Fruit fly (Drosophila melanogaster): ENCODE results near the gene CG45492.
"Not testable (repeated sequence)": the region's sequence is repeated elsewhere in the genome, so short reads cannot be mapped to it uniquely, and the experiment has no call there.

Gene CG45492

DNA sequence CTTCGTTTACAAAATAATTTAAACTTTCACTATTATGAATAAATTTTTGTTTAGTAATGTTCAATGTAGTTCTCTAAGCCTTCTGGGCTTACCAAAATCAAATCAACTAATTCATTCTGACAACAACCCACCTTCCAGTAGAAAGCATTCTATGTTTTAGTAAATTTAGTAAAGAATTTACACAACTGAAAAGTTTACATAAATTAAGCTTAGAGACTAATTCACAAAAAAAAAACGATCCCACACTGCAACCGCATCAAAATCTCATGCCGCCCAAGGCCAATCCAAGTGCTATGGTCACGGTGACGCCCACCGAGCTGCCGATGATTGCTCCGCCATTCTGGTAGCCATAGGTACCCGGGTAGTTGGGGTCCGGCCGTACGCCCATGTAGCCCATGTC, at the start of gene CG45492:
Gene CG45492, minus strand, starts transcription at position 101 of the 400 bp plus-strand sequence.
- not testable (repeated sequence) for TF ChIP-seq CG17801 (GFP tag; optimal IDR thresholded peaks at IDR 0.05; ENCODE audit: partially characterized antibody)

DNA sequence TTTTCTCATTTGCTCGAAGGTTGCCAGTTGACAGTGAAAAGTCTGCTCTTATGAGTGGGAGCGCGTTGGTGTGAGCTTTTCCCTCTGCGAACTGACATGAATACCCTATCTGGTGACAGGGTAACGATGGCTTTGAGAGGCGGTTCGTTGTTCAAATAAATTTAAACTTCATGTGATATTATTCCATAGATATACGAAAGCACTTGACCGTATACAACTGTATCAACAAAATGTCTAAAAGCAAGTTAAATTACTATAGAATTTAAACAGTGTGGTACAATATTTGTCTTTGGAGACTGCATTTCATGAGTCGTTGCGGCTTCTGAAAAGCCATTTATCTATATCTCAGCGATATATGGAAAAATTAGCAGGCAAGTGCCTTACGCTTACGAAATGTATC, 20.3 kb upstream of the CG45492 start:
- TF ChIP-seq CG17801 (GFP tag; optimal IDR thresholded peaks at IDR 0.05; ENCODE audit: partially characterized antibody), result no peak

DNA sequence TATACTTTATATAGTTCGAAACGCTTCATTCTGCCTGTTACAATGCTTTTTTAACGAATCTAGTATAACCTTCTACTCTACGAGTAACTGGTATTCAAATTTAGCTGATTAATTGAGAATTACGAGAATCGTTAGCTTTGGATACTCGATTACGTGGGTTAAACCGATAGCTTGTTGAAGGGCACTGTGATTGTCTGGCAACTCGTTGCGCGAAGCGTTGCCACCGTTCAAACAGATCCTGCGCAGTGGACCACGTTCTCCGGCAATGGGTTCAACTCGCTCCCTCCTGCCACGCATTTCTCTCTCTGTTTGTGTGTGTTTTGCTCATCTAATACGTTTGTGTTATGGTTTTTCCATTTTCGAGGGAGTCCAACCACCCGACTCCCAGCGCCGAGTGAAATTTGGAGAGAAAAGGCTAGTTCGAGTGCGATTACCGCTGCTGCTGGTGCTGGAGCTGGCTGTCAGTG, 17.0 kb upstream of the CG45492 start, which contains the start of gene Nep3:
Gene Nep3, plus strand, starts transcription at position 417 of the 467 bp plus-strand sequence.
- no peak for TF ChIP-seq CG17801 (GFP tag; optimal IDR thresholded peaks at IDR 0.05; ENCODE audit: partially characterized antibody)

DNA sequence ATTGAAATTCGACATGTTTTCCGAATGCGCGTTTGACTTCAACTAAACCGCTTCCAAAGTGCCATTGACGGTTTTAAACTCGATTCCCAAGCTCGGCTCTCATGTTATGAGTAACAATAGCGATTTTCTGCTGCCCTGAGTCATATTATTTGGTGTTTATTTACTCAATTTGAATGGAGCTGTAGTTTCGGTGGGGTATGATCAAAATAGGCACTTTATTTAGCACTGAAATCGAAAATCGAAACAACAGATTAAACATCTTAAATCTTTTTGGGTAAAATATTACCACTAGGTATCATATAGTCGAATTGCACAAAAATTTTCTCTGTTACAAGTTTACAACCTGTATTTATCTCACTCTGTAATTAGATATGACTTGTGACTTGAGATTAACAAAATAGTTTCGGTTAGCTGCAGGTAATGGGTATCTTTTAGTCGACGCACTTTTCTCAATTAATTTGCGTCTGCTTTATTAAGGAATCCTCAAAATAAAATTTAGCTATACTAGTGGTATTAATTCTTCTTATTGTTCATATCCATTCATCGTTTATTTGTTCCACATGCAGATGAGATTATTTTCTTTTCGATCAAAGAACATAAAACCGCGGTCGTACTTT, 15.5 kb upstream of the CG45492 start, which contains the start of gene CG12655:
Gene CG12655, minus strand, starts transcription at position 51 of the 617 bp plus-strand sequence.
- no peak for TF ChIP-seq CG17801 (GFP tag; optimal IDR thresholded peaks at IDR 0.05; ENCODE audit: partially characterized antibody)

DNA sequence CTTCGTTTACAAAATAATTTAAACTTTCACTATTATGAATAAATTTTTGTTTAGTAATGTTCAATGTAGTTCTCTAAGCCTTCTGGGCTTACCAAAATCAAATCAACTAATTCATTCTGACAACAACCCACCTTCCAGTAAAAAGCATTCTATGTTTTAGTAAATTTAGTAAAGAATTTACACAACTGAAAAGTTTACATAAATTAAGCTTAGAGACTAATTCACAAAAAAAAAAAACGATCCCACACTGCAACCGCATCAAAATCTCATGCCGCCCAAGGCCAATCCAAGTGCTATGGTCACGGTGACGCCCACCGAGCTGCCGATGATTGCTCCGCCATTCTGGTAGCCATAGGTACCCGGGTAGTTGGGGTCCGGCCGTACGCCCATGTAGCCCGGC, 14.3 kb upstream of the CG45492 start, which contains the start of gene CG43784:
Gene CG43784, minus strand, starts transcription at position 101 of the 400 bp plus-strand sequence.
- TF ChIP-seq CG17801 (GFP tag; optimal IDR thresholded peaks at IDR 0.05; ENCODE audit: partially characterized antibody), result not testable (repeated sequence)

DNA sequence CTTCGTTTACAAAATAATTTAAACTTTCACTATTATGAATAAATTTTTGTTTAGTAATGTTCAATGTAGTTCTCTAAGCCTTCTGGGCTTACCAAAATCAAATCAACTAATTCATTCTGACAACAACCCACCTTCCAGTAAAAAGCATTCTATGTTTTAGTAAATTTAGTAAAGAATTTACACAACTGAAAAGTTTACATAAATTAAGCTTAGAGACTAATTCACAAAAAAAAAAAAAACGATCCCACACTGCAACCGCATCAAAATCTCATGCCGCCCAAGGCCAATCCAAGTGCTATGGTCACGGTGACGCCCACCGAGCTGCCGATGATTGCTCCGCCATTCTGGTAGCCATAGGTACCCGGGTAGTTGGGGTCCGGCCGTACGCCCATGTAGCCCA, 9.6 kb upstream of the CG45492 start, which contains the start of gene CG45494:
Gene CG45494, minus strand, starts transcription at position 101 of the 400 bp plus-strand sequence.
- not testable (repeated sequence) for TF ChIP-seq CG17801 (GFP tag; optimal IDR thresholded peaks at IDR 0.05; ENCODE audit: partially characterized antibody)

DNA sequence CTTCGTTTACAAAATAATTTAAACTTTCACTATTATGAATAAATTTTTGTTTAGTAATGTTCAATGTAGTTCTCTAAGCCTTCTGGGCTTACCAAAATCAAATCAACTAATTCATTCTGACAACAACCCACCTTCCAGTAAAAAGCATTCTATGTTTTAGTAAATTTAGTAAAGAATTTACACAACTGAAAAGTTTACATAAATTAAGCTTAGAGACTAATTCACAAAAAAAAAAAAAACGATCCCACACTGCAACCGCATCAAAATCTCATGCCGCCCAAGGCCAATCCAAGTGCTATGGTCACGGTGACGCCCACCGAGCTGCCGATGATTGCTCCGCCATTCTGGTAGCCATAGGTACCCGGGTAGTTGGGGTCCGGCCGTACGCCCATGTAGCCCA, 4.8 kb upstream of the CG45492 start, which contains the start of gene CG45493:
Gene CG45493, minus strand, starts transcription at position 101 of the 400 bp plus-strand sequence.
- not testable (repeated sequence) for TF ChIP-seq CG17801 (GFP tag; optimal IDR thresholded peaks at IDR 0.05; ENCODE audit: partially characterized antibody)

DNA sequence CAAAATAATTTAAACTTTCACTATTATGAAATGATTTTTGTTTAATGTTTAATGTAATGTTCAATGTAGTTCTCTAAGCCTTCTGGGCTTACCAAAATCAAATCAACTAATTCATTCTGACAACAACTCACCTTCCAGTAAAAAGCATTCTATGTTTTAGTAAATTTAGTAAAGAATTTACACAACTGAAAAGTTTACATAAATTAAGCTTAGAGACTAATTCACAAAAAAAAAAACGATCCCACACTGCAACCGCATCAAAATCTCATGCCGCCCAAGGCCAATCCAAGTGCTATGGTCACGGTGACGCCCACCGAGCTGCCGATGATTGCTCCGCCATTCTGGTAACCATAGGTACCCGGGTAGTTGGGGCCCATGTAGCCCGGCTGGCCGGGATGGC, 5.1 kb downstream of the CG45492 start, which contains the start of gene CG45491:
Gene CG45491, minus strand, starts transcription at position 101 of the 400 bp plus-strand sequence.
- not testable (repeated sequence) for TF ChIP-seq CG17801 (GFP tag; optimal IDR thresholded peaks at IDR 0.05; ENCODE audit: partially characterized antibody)

DNA sequence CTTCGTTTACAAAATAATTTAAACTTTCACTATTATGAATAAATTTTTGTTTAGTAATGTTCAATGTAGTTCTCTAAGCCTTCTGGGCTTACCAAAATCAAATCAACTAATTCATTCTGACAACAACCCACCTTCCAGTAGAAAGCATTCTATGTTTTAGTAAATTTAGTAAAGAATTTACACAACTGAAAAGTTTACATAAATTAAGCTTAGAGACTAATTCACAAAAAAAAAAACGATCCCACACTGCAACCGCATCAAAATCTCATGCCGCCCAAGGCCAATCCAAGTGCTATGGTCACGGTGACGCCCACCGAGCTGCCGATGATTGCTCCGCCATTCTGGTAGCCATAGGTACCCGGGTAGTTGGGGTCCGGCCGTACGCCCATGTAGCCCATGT, 9.8 kb downstream of the CG45492 start, which contains the start of gene CG45490:
Gene CG45490, minus strand, starts transcription at position 101 of the 400 bp plus-strand sequence.
- TF ChIP-seq CG17801 (GFP tag; optimal IDR thresholded peaks at IDR 0.05; ENCODE audit: partially characterized antibody), result not testable (repeated sequence)

DNA sequence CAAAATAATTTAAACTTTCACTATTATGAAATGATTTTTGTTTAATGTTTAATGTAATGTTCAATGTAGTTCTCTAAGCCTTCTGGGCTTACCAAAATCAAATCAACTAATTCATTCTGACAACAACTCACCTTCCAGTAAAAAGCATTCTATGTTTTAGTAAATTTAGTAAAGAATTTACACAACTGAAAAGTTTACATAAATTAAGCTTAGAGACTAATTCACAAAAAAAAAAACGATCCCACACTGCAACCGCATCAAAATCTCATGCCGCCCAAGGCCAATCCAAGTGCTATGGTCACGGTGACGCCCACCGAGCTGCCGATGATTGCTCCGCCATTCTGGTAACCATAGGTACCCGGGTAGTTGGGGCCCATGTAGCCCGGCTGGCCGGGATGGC, 14.9 kb downstream of the CG45492 start, which contains the start of gene CG45489:
Gene CG45489, minus strand, starts transcription at position 101 of the 400 bp plus-strand sequence.
- not testable (repeated sequence) for TF ChIP-seq CG17801 (GFP tag; optimal IDR thresholded peaks at IDR 0.05; ENCODE audit: partially characterized antibody)

DNA sequence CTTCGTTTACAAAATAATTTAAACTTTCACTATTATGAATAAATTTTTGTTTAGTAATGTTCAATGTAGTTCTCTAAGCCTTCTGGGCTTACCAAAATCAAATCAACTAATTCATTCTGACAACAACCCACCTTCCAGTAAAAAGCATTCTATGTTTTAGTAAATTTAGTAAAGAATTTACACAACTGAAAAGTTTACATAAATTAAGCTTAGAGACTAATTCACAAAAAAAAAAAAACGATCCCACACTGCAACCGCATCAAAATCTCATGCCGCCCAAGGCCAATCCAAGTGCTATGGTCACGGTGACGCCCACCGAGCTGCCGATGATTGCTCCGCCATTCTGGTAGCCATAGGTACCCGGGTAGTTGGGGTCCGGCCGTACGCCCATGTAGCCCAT, 23.6 kb downstream of the CG45492 start, which contains the start of gene CG45488:
Gene CG45488, minus strand, starts transcription at position 101 of the 400 bp plus-strand sequence.
- not testable (repeated sequence) for TF ChIP-seq CG17801 (GFP tag; optimal IDR thresholded peaks at IDR 0.05; ENCODE audit: partially characterized antibody)

DNA sequence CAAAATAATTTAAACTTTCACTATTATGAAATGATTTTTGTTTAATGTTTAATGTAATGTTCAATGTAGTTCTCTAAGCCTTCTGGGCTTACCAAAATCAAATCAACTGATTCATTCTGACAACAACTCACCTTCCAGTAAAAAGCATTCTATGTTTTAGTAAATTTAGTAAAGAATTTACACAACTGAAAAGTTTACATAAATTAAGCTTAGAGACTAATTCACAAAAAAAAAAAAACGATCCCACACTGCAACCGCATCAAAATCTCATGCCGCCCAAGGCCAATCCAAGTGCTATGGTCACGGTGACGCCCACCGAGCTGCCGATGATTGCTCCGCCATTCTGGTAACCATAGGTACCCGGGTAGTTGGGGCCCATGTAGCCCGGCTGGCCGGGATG, 28.8 kb downstream of the CG45492 start, which contains the start of gene CG45487:
Gene CG45487, minus strand, starts transcription at position 101 of the 400 bp plus-strand sequence.
- TF ChIP-seq CG17801 (GFP tag; optimal IDR thresholded peaks at IDR 0.05; ENCODE audit: partially characterized antibody), result not testable (repeated sequence)

DNA sequence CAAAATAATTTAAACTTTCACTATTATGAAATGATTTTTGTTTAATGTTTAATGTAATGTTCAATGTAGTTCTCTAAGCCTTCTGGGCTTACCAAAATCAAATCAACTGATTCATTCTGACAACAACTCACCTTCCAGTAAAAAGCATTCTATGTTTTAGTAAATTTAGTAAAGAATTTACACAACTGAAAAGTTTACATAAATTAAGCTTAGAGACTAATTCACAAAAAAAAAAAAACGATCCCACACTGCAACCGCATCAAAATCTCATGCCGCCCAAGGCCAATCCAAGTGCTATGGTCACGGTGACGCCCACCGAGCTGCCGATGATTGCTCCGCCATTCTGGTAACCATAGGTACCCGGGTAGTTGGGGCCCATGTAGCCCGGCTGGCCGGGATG, 33.9 kb downstream of the CG45492 start, which contains the start of gene CG45486:
Gene CG45486, minus strand, starts transcription at position 101 of the 400 bp plus-strand sequence.
- TF ChIP-seq CG17801 (GFP tag; optimal IDR thresholded peaks at IDR 0.05; ENCODE audit: partially characterized antibody), result not testable (repeated sequence)

DNA sequence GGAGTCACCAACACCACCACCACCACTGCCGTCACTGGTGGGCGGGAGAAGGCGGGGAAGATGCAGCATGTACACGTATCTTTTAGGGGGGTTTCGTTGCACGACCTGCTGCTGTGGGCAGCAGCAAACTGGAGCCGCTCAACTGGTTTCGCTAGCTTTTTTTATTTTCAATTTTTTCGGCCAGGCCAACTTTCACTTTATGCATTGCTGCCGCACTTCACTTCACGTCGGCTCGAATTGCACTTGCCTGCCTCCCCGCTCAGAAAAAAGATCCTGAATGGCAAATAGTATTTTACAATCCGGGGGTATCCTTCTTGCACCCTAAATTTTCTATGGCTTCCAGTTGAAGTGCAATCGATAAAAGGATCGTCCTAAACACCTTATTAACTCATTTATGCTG, 44.0 kb downstream of the CG45492 start:
- TF ChIP-seq CG17801 (GFP tag; optimal IDR thresholded peaks at IDR 0.05; ENCODE audit: partially characterized antibody), result no peak

DNA sequence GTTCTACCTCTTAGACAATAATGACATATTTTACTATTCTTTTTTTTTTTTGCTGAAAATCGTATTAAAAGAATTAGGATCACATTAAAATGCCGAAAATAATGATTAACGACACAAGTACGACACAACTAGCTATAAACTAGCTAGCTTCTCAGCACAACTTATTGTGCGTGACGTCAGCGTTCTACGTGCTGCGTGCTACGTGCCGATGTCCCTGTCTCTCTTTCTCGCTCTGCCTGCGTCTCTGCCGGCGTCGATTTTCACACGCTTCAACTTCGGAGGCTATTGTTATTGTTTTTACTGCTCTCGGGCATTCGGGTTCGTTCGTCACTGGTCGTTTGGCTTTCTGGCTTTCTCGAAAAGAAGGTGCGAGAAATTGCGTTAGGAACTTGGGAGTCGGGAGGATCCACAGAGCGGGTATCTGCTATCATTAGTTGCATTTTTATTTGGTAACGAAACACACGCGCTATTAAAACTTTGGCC, 45.9 kb downstream of the CG45492 start:
- no peak for TF ChIP-seq CG17801 (GFP tag; optimal IDR thresholded peaks at IDR 0.05; ENCODE audit: partially characterized antibody)
